Worm (Caenorhabditis elegans) whole organism, L1 larva: ENCODE data around the gene srh-127.

Experiments
- blmp-1 ChIP-seq: fragments of 150-350 bp; optimal IDR thresholded peaks from 2 replicates; lab custom pipeline; 2014; ENCODE audit warnings: missing biosample characterization, missing genetic modification characterization
- elt-3 ChIP-seq, 6 experiments: fragments of 150-350 bp in 1 of 6; sonication (generic microtip); optimal IDR thresholded peaks; 2 replicates each; lab custom pipeline; 2017 to 2018; ENCODE audit warnings: missing biosample characterization in 6 of 6, missing genetic modification characterization in 6 of 6, inconsistent platforms in 1 of 6
- lin-15B ChIP-seq: fragments of 150-350 bp; sonication (generic microtip); optimal IDR thresholded peaks from 3 replicates; lab custom pipeline; 2014; ENCODE audit warnings: missing biosample characterization, missing genetic modification characterization
- lin-35 ChIP-seq, 2 experiments: fragments of 150-350 bp; optimal IDR thresholded peaks; 2 replicates each; lab custom pipeline; 2014; ENCODE audit warnings: missing biosample characterization in 2 of 2, missing genetic modification characterization in 2 of 2, missing genetic modification reagents in 2 of 2
- lir-3 ChIP-seq: sonication (generic microtip); optimal IDR thresholded peaks from 2 replicates; lab custom pipeline; 2016; ENCODE audit warnings: mild to moderate bottlenecking, missing genetic modification characterization, moderate library complexity, missing compliant biosample characterization; ENCODE audit not compliant: poor library complexity
- nhr-12 ChIP-seq: sonication (generic microtip); optimal IDR thresholded peaks from 2 replicates; lab custom pipeline; 2017; ENCODE audit warnings: missing biosample characterization, missing genetic modification characterization
- nhr-237 ChIP-seq: fragments of 150-350 bp; optimal IDR thresholded peaks from 2 replicates; lab custom pipeline; 2014; ENCODE audit warnings: missing biosample characterization, missing genetic modification characterization
- nhr-47 ChIP-seq: sonication (generic microtip); optimal IDR thresholded peaks from 2 replicates; lab custom pipeline; 2016; ENCODE audit warnings: mild to moderate bottlenecking, missing genetic modification characterization, moderate library complexity, missing compliant biosample characterization
- unc-130 ChIP-seq: fragments of 150-350 bp; optimal IDR thresholded peaks from 2 replicates; lab custom pipeline; 2017; ENCODE audit warnings: missing biosample characterization, missing genetic modification characterization, inconsistent platforms
- unc-86 ChIP-seq: sonication (generic microtip); optimal IDR thresholded peaks from 2 replicates; lab custom pipeline; 2016; ENCODE audit warnings: missing genetic modification characterization, missing compliant biosample characterization

ce11 chrV:2934075-2934474 lies 41.0 kb downstream of the srh-127 start, which contains the start of gene srh-247:
- no peak for TF ChIP-seq nhr-12 (tag; lab: Kevin White, UChicago)
- TF ChIP-seq nhr-237 (tag; lab: Kevin White, UChicago): no peak
- no peak for TF ChIP-seq lin-15B (tag; lab: Kevin White, UChicago)
- TF ChIP-seq blmp-1 (tag; lab: Kevin White, UChicago): no peak
- TF ChIP-seq lir-3: no peak
- TF ChIP-seq elt-3 (tag; optimal IDR thresholded peaks at IDR 0.05; lab: Kevin White, UChicago): no peak
- no peak for TF ChIP-seq nhr-47 (tag; lab: Kevin White, UChicago)
- TF ChIP-seq unc-130: no peak
- no peak for TF ChIP-seq lin-35 (GFP tag; optimal IDR thresholded peaks at IDR 0.05; lab: Kevin White, UChicago)
- no peak for TF ChIP-seq unc-86 (tag; lab: Kevin White, UChicago)
